Fruit fly (Drosophila melanogaster): ENCODE results near the gene rdx.

The rdx gene

dm6 chr3R:13983272-13984032, 48.4 kb downstream of the rdx start (continued):
- TF ChIP-seq CG15514 (GFP tag; optimal IDR thresholded peaks at IDR 0.05) (peak; percentile 88), Mes4 (GFP tag; optimal IDR thresholded peaks at IDR 0.05) (peak; percentile 89), fu2 (GFP tag; optimal IDR thresholded peaks at IDR 0.05) (peak; percentile 92), CG31388 (GFP tag; optimal IDR thresholded peaks at IDR 0.05) (peak; percentile 54), pan (optimal IDR thresholded peaks at IDR 0.05) (peak in 1 of 2 experiments; percentile 83), pan (GFP tag; optimal IDR thresholded peaks at IDR 0.05 in 1 of 2, IDR thresholded peaks at IDR 0.05 in 1 of 2) (peak; percentile 79 to 91), sc (optimal IDR thresholded peaks at IDR 0.05) (no peak), sc (GFP tag; optimal IDR thresholded peaks at IDR 0.05) (peak; percentile 87), dpn (GFP tag; optimal IDR thresholded peaks at IDR 0.05) (peak; percentile 95 to 96), CG1233 (GFP tag; optimal IDR thresholded peaks at IDR 0.05) (peak; percentile 91), chm (GFP tag; IDR thresholded peaks at IDR 0.05) (peak; percentile 93), exex (tag; optimal IDR thresholded peaks at IDR 0.05) (peak; percentile 78), Nf-YA (GFP tag; IDR thresholded peaks at IDR 0.05) (peak; percentile 62), CG6765 (GFP tag; optimal IDR thresholded peaks at IDR 0.05) (peak; percentile 87), dmrt99B (tag; optimal IDR thresholded peaks at IDR 0.05) (peak; percentile 93), lov (optimal IDR thresholded peaks at IDR 0.05) (no peak), lov (GFP tag; IDR thresholded peaks at IDR 0.05) (peak; percentile 68), Camta (GFP tag; optimal IDR thresholded peaks at IDR 0.05) (peak; percentile 93), jigr1 (GFP tag; IDR thresholded peaks at IDR 0.05) (peak; percentile 81; the same call in 2 of the 3 replicates), ranshi (GFP tag; IDR thresholded peaks at IDR 0.05) (peak; percentile 84), Sry-δ (GFP tag; optimal IDR thresholded peaks at IDR 0.05) (peak; percentile 63), CG8290 (GFP tag; optimal IDR thresholded peaks at IDR 0.05) (peak; percentile 88), CG8290 (tag; optimal IDR thresholded peaks at IDR 0.05) (peak; percentile 79 to 95), Dbx (GFP tag; IDR thresholded peaks at IDR 0.05) (peak; percentile 87), CG3995 (GFP tag; optimal IDR thresholded peaks at IDR 0.05) (peak; percentile 69), CG1603 (tag; optimal IDR thresholded peaks at IDR 0.05) (peak; percentile 96), dan (GFP tag; IDR thresholded peaks at IDR 0.05) (peak; percentile 55; the same call in 1 of the 2 replicates), CG13424 (tag; optimal IDR thresholded peaks at IDR 0.05) (peak; percentile 91), phol (tag; optimal IDR thresholded peaks at IDR 0.05) (peak; percentile 92), slou (GFP tag; optimal IDR thresholded peaks at IDR 0.05) (peak; percentile 81), CG17568 (GFP tag; optimal IDR thresholded peaks at IDR 0.05) (peak; percentile 88), CG18476 (GFP tag; optimal IDR thresholded peaks at IDR 0.05) (peak; percentile 78), CG7839 (tag; optimal IDR thresholded peaks at IDR 0.05) (peak; percentile 91), stc (GFP tag; IDR thresholded peaks at IDR 0.05) (peak; percentile 80), Nf-YB (GFP tag; optimal IDR thresholded peaks at IDR 0.05) (peak; percentile 81), CG15479 (GFP tag; optimal IDR thresholded peaks at IDR 0.05) (peak; percentile 90), knrl (GFP tag; IDR thresholded peaks at IDR 0.05; ENCODE audit: partially characterized antibody) (no peak; the same call in 2 of the 3 replicates), yki (optimal IDR thresholded peaks at IDR 0.05) (peak; percentile 82), CG18764 (GFP tag; optimal IDR thresholded peaks at IDR 0.05) (peak; percentile 89), Ravus (GFP tag; IDR thresholded peaks at IDR 0.05) (peak; percentile 61), Stat92E (GFP tag; optimal IDR thresholded peaks at IDR 0.05) (peak in 1 of 3 experiments; percentile 80), vfl (GFP tag; optimal IDR thresholded peaks at IDR 0.05) (peak; percentile 89), jing (GFP tag; optimal IDR thresholded peaks at IDR 0.05) (peak; percentile 86), Dp (GFP tag; optimal IDR thresholded peaks at IDR 0.05) (peak; percentile 11), CG14860 (GFP tag; IDR thresholded peaks at IDR 0.05; ENCODE audit: partially characterized antibody) (no peak), pho (GFP tag; optimal IDR thresholded peaks at IDR 0.05) (peak; percentile 94), CG7928 (GFP tag; optimal IDR thresholded peaks at IDR 0.05) (peak; percentile 57), HmgZ (tag; optimal IDR thresholded peaks at IDR 0.05) (peak; percentile 92), CG17802 (tag; optimal IDR thresholded peaks at IDR 0.05) (peak; percentile 77), tup (GFP tag; optimal IDR thresholded peaks at IDR 0.05) (peak; percentile 76)

Data from whole organism, embryonic.